Fruit fly (Drosophila melanogaster): ENCODE data around the gene CG42266.

CG42266 gene

dm6 chr2L:16329102-16329520 is 11.1 kb downstream of the CG42266 start, which contains the start of gene mRpL4 (continued):
- TF ChIP-seq CG33557 (GFP tag; optimal IDR thresholded peaks at IDR 0.05) (peak; percentile 4), Antp (GFP tag; optimal IDR thresholded peaks at IDR 0.05) (peak; percentile 88), tna (GFP tag; IDR thresholded peaks at IDR 0.05; ENCODE audit: partially characterized antibody) (peak; percentile 99), CG8388 (GFP tag; optimal IDR thresholded peaks at IDR 0.05) (peak; percentile 49), vvl (GFP tag; IDR thresholded peaks at IDR 0.05) (peak; percentile 69), slp2 (GFP tag; optimal IDR thresholded peaks at IDR 0.05) (peak; percentile 72), CG12104 (GFP tag; optimal IDR thresholded peaks at IDR 0.05) (no peak), chinmo (GFP tag; IDR thresholded peaks at IDR 0.05; ENCODE audit: partially characterized antibody) (peak; percentile 98), Meics (GFP tag; optimal IDR thresholded peaks at IDR 0.05) (peak; percentile 100), CG7786 (GFP tag; optimal IDR thresholded peaks at IDR 0.05) (peak; percentile 69), Sox102F (GFP tag; optimal IDR thresholded peaks at IDR 0.05) (peak; percentile 62), CG13123 (GFP tag; optimal IDR thresholded peaks at IDR 0.05) (peak; percentile 59), D19B (GFP tag; optimal IDR thresholded peaks at IDR 0.05) (peak; percentile 14), CG31224 (GFP tag; IDR thresholded peaks at IDR 0.05) (peak; percentile 66), CG17912 (GFP tag; optimal IDR thresholded peaks at IDR 0.05) (no peak), CG7556 (GFP tag; optimal IDR thresholded peaks at IDR 0.05) (no peak), pho (GFP tag; optimal IDR thresholded peaks at IDR 0.05) (peak; percentile 75), dati (GFP tag; IDR thresholded peaks at IDR 0.05) (no peak), HLH3B (GFP tag; IDR thresholded peaks at IDR 0.05) (peak; percentile 48; the same call in 1 of the 2 replicates), br (optimal IDR thresholded peaks at IDR 0.05) (no peak), so (GFP tag; IDR thresholded peaks at IDR 0.05) (no peak), emc (GFP tag; optimal IDR thresholded peaks at IDR 0.05) (no peak), CG30431 (GFP tag; optimal IDR thresholded peaks at IDR 0.05) (no peak), CrebB (tag; optimal IDR thresholded peaks at IDR 0.05) (no peak), gfzf (GFP tag; optimal IDR thresholded peaks at IDR 0.05) (peak; percentile 18), esg (GFP tag; conservative IDR thresholded peaks at IDR 0.05) (peak; percentile 31; the same call in 1 of the 2 replicates), B-H2 (GFP tag; optimal IDR thresholded peaks at IDR 0.05) (peak; percentile 54), CG4282 (GFP tag; optimal IDR thresholded peaks at IDR 0.05) (peak; percentile 82), CG14014 (GFP tag; IDR thresholded peaks at IDR 0.05) (peak; percentile 55), Usf (GFP tag; optimal IDR thresholded peaks at IDR 0.05) (no peak), shn (GFP tag; optimal IDR thresholded peaks at IDR 0.05) (peak; percentile 76), CG18262 (tag; optimal IDR thresholded peaks at IDR 0.05) (peak; percentile 57), CG7372 (GFP tag; IDR thresholded peaks at IDR 0.05) (no peak; the same call in 1 of the 2 replicates), CG8359 (GFP tag; optimal IDR thresholded peaks at IDR 0.05; ENCODE audit: borderline replicate concordance) (no peak), Hmx (GFP tag; optimal IDR thresholded peaks at IDR 0.05) (no peak), wor (GFP tag; IDR thresholded peaks at IDR 0.05) (no peak), lbe (GFP tag; optimal IDR thresholded peaks at IDR 0.05) (no peak), CG3995 (GFP tag; optimal IDR thresholded peaks at IDR 0.05) (peak; percentile 87), CG4617 (GFP tag; optimal IDR thresholded peaks at IDR 0.05; ENCODE audit: borderline replicate concordance) (peak; percentile 89), CG11093 (GFP tag; IDR thresholded peaks at IDR 0.05) (peak; percentile 18; the same call in 1 of the 3 replicates), D (optimal IDR thresholded peaks at IDR 0.05) (no peak), D (GFP tag; optimal IDR thresholded peaks at IDR 0.05) (no peak), CG30403 (GFP tag; optimal IDR thresholded peaks at IDR 0.05) (peak; percentile 83), CG2875 (GFP tag; optimal IDR thresholded peaks at IDR 0.05) (peak; percentile 32), insv (GFP tag; optimal IDR thresholded peaks at IDR 0.05) (no peak), CG17612 (GFP tag; IDR thresholded peaks at IDR 0.05) (peak; percentile 31; the same call in 1 of the 2 replicates), en (GFP tag; optimal IDR thresholded peaks at IDR 0.05) (peak; percentile 15), CG6689 (GFP tag; IDR thresholded peaks at IDR 0.05) (peak; percentile 55; the same call in 1 of the 2 replicates), CG2678 (tag; optimal IDR thresholded peaks at IDR 0.05) (no peak), CG13624 (GFP tag; optimal IDR thresholded peaks at IDR 0.05) (peak; percentile 69), gem (tag; optimal IDR thresholded peaks at IDR 0.05) (peak; percentile 71), tap (tag; optimal IDR thresholded peaks at IDR 0.05) (peak; percentile 37)

All from whole organism, embryonic.